Worm (Caenorhabditis elegans) whole organism, young adult: Measurements from ENCODE around the gene F34D6.1.

Source experiments
- F49E8.2 ChIP-seq: sonication (generic microtip); optimal IDR thresholded peaks from 3 replicates; lab custom pipeline; 2017; ENCODE audit warnings: missing genetic modification characterization, mild to moderate bottlenecking, missing compliant biosample characterization, antibody characterized with exemption, moderate library complexity; ENCODE audit not compliant: insufficient read depth
- bed-2 ChIP-seq: fragments of 200-800 bp; sonication (Bioruptor generic); IDR thresholded peaks from 2 replicates; pipeline ENCODE4 v1.3.6; 2022; ENCODE audit warnings: missing genetic modification reagents, missing genetic modification characterization, missing compliant biosample characterization
- egrh-3 ChIP-seq: fragments of 200-800 bp; sonication (Bioruptor generic); IDR thresholded peaks from 2 replicates; pipeline ENCODE4 v1.3.6; 2022; ENCODE audit warnings: missing genetic modification reagents, missing genetic modification characterization, missing compliant biosample characterization
- ekl-4 ChIP-seq: fragments of 200-800 bp; sonication (Bioruptor generic); IDR thresholded peaks from 2 replicates; pipeline ENCODE4 v1.3.6; 2022; ENCODE audit warnings: missing genetic modification reagents, missing genetic modification characterization, missing compliant biosample characterization
- mcd-1 ChIP-seq: fragments of 200-800 bp; sonication (Bioruptor generic); IDR thresholded peaks from 2 replicates; pipeline ENCODE4 v1.3.6; 2022; ENCODE audit warnings: missing genetic modification reagents, missing genetic modification characterization, missing compliant biosample characterization
- nhr-120 ChIP-seq: fragments of 200-800 bp; sonication (Bioruptor generic); IDR thresholded peaks from 2 replicates; pipeline ENCODE4 v1.3.6; 2022; ENCODE audit warnings: missing genetic modification characterization, missing compliant biosample characterization
- repo-1 ChIP-seq: sonication (generic microtip); optimal IDR thresholded peaks from 2 replicates; lab custom pipeline; 2017; ENCODE audit warnings: mild to moderate bottlenecking, missing genetic modification characterization, missing compliant biosample characterization
- snpc-1.1 ChIP-seq: sonication (generic microtip); optimal IDR thresholded peaks from 2 replicates; lab custom pipeline; 2017; ENCODE audit warnings: missing genetic modification characterization, mild to moderate bottlenecking, missing compliant biosample characterization, antibody characterized with exemption, moderate library complexity, missing genotype, missing genetic modification reagents; ENCODE audit not compliant: insufficient read depth
- snpc-4 ChIP-seq, 5 experiments: fragments of 150-350 bp in 1 of 5; sonication (generic microtip) in 4 of 5; optimal IDR thresholded peaks; 2 replicates each; lab custom pipeline; 2014 to 2018; ENCODE audit warnings: missing genetic modification characterization in 5 of 5, missing biosample characterization in 3 of 5, antibody characterized with exemption in 2 of 5, mild to moderate bottlenecking in 2 of 5, missing compliant biosample characterization in 2 of 5, missing genotype in 2 of 5, moderate library complexity in 2 of 5, missing genetic modification reagents in 1 of 5
- sptf-2 ChIP-seq: fragments of 200-800 bp; sonication (Bioruptor generic); optimal IDR thresholded peaks from 2 replicates; lab custom pipeline; 2018; ENCODE audit warnings: mild to moderate bottlenecking, missing genetic modification characterization, missing compliant biosample characterization
- xnd-1 ChIP-seq: sonication (generic microtip); optimal IDR thresholded peaks from 2 replicates; lab custom pipeline; 2016; ENCODE audit warnings: missing genotype, missing genetic modification reagents, missing genetic modification characterization, missing compliant biosample characterization
- ztf-18 ChIP-seq: sonication (generic microtip); optimal IDR thresholded peaks from 2 replicates; lab custom pipeline; 2016; ENCODE audit warnings: missing genotype, mild to moderate bottlenecking, missing genetic modification characterization, missing compliant biosample characterization

DNA sequence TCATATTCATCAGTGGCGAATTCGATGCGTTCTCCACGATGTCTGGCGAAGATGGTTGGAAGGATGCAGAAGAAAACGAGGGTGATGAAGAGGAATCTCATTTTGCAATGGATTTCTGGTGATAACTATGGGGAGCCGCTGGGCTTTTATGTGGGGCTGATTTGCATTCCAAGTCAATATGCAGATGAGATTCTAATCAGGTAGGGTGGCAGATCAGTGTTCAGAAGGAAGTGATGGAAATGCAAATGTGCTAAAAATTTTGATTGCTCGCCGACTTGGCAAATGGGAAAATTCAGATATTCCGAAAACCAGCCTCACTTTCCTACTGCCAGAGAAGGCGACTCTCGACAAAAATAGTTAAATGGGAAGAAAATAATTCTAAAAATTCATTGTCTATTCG, 9.1 kb upstream of the F34D6.1 start, which contains the start of gene nspf-3:
- TF ChIP-seq repo-1 (tag; lab: Kevin White, UChicago) (no peak), xnd-1 (no peak), egrh-3 (GFP tag; lab: Robert Waterston, UW) (no peak), snpc-1.1 (tag; lab: Kevin White, UChicago) (no peak), F49E8.2 (no peak), nhr-120 (GFP tag; lab: Robert Waterston, UW) (no peak), ekl-4 (no peak), sptf-2 (GFP tag; lab: Kevin White, UChicago) (no peak), bed-2 (GFP tag; lab: Robert Waterston, UW) (no peak), snpc-4 (GFP tag; optimal IDR thresholded peaks at IDR 0.05; lab: Kevin White, UChicago) (no peak), snpc-4 (tag; optimal IDR thresholded peaks at IDR 0.05; lab: Kevin White, UChicago) (no peak), ztf-18 (tag; lab: Kevin White, UChicago) (no peak), mcd-1 (GFP tag; lab: Robert Waterston, UW) (no peak)
